Fruit fly (Drosophila melanogaster): ENCODE measurements around the gene amon.

DNA sequence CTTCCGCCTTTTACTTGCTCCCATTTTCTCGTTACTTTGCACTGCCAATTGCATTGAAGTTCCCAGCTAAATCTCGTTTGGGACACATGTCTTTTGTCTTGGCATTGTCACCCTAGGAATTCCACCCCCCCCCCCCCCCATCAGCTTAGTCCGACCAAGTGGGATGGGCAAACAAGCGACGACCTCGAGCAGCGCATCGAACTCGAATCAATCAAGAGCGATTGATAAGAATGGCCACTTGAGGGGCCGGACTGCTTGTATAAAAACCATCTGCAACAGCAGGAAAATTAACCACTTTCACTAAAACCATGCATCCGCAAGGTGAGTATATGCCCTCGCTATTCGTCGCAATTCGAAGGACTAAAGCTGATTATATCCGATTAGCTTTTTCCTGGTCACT is 11.9 kb upstream of the amon start, which contains the start of gene CG14244:
- TF ChIP-seq pan (optimal IDR thresholded peaks at IDR 0.05) (no peak), psq (optimal IDR thresholded peaks at IDR 0.05) (no peak), EcR (GFP tag; optimal IDR thresholded peaks at IDR 0.05) (no peak), Dll (optimal IDR thresholded peaks at IDR 0.05) (no peak), usp (GFP tag; optimal IDR thresholded peaks at IDR 0.05) (no peak)
